Worm (Caenorhabditis elegans) whole organism, L2 larva: Measurements from ENCODE around the gene F53H2.1.

Source experiments
- C34F6.9 ChIP-seq: fragments of 150-350 bp; optimal IDR thresholded peaks from 2 replicates; lab custom pipeline; 2014; ENCODE audit warnings: missing biosample characterization, missing genetic modification characterization
- F13H6.1 ChIP-seq: sonication (generic microtip); optimal IDR thresholded peaks from 2 replicates; lab custom pipeline; 2016; ENCODE audit warnings: missing genetic modification characterization, missing compliant biosample characterization
- alr-1 ChIP-seq: fragments of 150-350 bp; optimal IDR thresholded peaks from 2 replicates; lab custom pipeline; 2014; ENCODE audit warnings: missing biosample characterization, missing genetic modification characterization
- ama-1 ChIP-seq: fragments of 150-350 bp; optimal IDR thresholded peaks from 2 replicates; lab custom pipeline; 2018; ENCODE audit warnings: inconsistent platforms
- blmp-1 ChIP-seq: sonication (generic microtip); optimal IDR thresholded peaks from 2 replicates; lab custom pipeline; 2017; ENCODE audit warnings: missing genetic modification characterization, mild to moderate bottlenecking, missing compliant biosample characterization, antibody characterized with exemption, moderate library complexity; ENCODE audit not compliant: insufficient read depth
- ceh-16 ChIP-seq: fragments of 150-350 bp; optimal IDR thresholded peaks from 2 replicates; lab custom pipeline; 2014; ENCODE audit warnings: missing biosample characterization, missing genetic modification characterization
- ceh-82 ChIP-seq: fragments of 150-350 bp; optimal IDR thresholded peaks from 2 replicates; lab custom pipeline; 2014; ENCODE audit warnings: missing biosample characterization, missing genetic modification characterization
- crh-2 ChIP-seq: sonication (generic microtip); optimal IDR thresholded peaks from 2 replicates; lab custom pipeline; 2017; ENCODE audit warnings: missing biosample characterization, missing genetic modification characterization
- dmd-4 ChIP-seq: sonication (generic microtip); optimal IDR thresholded peaks from 2 replicates; lab custom pipeline; 2017; ENCODE audit warnings: missing biosample characterization, missing genetic modification characterization
- egl-27 ChIP-seq: sonication (generic microtip); optimal IDR thresholded peaks from 3 replicates; lab custom pipeline; 2017; ENCODE audit warnings: missing biosample characterization, missing genetic modification reagents, missing genetic modification characterization
- fos-1 ChIP-seq: fragments of 150-350 bp; optimal IDR thresholded peaks from 2 replicates; lab custom pipeline; 2014; ENCODE audit warnings: missing biosample characterization, missing genetic modification characterization
- gmeb-1 ChIP-seq: fragments of 150-350 bp; optimal IDR thresholded peaks from 2 replicates; lab custom pipeline; 2014; ENCODE audit warnings: missing biosample characterization, missing genetic modification characterization
- lin-11 ChIP-seq: fragments of 150-350 bp; sonication (generic microtip); optimal IDR thresholded peaks from 2 replicates; lab custom pipeline; 2014; ENCODE audit warnings: missing biosample characterization, missing genetic modification characterization, inconsistent platforms, mixed read lengths
- lin-39 ChIP-seq: fragments of 150-350 bp; optimal IDR thresholded peaks from 2 replicates; lab custom pipeline; 2014; ENCODE audit warnings: missing biosample characterization, missing genetic modification reagents, missing genetic modification characterization
- lsy-2 ChIP-seq, 2 experiments: fragments of 150-350 bp in 1 of 2; sonication (generic microtip) in 1 of 2; optimal IDR thresholded peaks; 2 replicates each; lab custom pipeline; 2014 to 2017; ENCODE audit warnings: missing biosample characterization in 2 of 2, missing genetic modification characterization in 2 of 2
- mdl-1 ChIP-seq, 2 experiments: fragments of 150-350 bp in 1 of 2; sonication (generic microtip) in 1 of 2; optimal IDR thresholded peaks; 2 replicates each; lab custom pipeline; 2017; ENCODE audit warnings: missing biosample characterization in 2 of 2, missing genetic modification characterization in 2 of 2
- nhr-10 ChIP-seq: sonication (generic microtip); optimal IDR thresholded peaks from 2 replicates; lab custom pipeline; 2017; ENCODE audit warnings: missing biosample characterization, missing genetic modification characterization
- nhr-11 ChIP-seq: fragments of 150-350 bp; optimal IDR thresholded peaks from 2 replicates; lab custom pipeline; 2014; ENCODE audit warnings: missing biosample characterization, missing genetic modification characterization
- nhr-12 ChIP-seq: fragments of 150-350 bp; optimal IDR thresholded peaks from 2 replicates; lab custom pipeline; 2014; ENCODE audit warnings: missing biosample characterization, missing genetic modification characterization
- nhr-129 ChIP-seq: fragments of 150-350 bp; optimal IDR thresholded peaks from 2 replicates; lab custom pipeline; 2014; ENCODE audit warnings: missing biosample characterization, missing genetic modification characterization
- nhr-21 ChIP-seq: fragments of 150-350 bp; optimal IDR thresholded peaks from 2 replicates; lab custom pipeline; 2014; ENCODE audit warnings: missing biosample characterization, missing genetic modification characterization
- nhr-23 ChIP-seq: fragments of 150-350 bp; optimal IDR thresholded peaks from 2 replicates; lab custom pipeline; 2014; ENCODE audit warnings: missing biosample characterization, missing genetic modification reagents, missing genetic modification characterization
- nhr-237 ChIP-seq: fragments of 150-350 bp; optimal IDR thresholded peaks from 2 replicates; lab custom pipeline; 2014; ENCODE audit warnings: missing biosample characterization, missing genetic modification characterization
- nhr-25 ChIP-seq: fragments of 150-350 bp; sonication (generic microtip); optimal IDR thresholded peaks from 3 replicates; lab custom pipeline; 2014; ENCODE audit warnings: missing biosample characterization, missing genetic modification characterization
- sem-4 ChIP-seq: fragments of 150-350 bp; optimal IDR thresholded peaks from 2 replicates; lab custom pipeline; 2014; ENCODE audit warnings: missing biosample characterization, missing genetic modification reagents, missing genetic modification characterization
- skn-1 ChIP-seq: sonication (generic microtip); optimal IDR thresholded peaks from 2 replicates; lab custom pipeline; 2017; ENCODE audit warnings: missing biosample characterization, missing genetic modification characterization
- sma-3 ChIP-seq: sonication (generic microtip); optimal IDR thresholded peaks from 2 replicates; lab custom pipeline; 2016; ENCODE audit warnings: missing genetic modification reagents, missing genetic modification characterization, missing compliant biosample characterization
- sma-9 ChIP-seq, 2 experiments: fragments of 150-350 bp in 1 of 2; sonication (generic microtip) in 1 of 2; optimal IDR thresholded peaks; 2 replicates each; lab custom pipeline; 2014 to 2016; ENCODE audit warnings: missing genetic modification characterization in 2 of 2, mild to moderate bottlenecking in 1 of 2, missing biosample characterization in 1 of 2, missing compliant biosample characterization in 1 of 2, missing genetic modification reagents in 1 of 2, moderate library complexity in 1 of 2
- snpc-4 ChIP-seq: fragments of 150-350 bp; optimal IDR thresholded peaks from 2 replicates; lab custom pipeline; 2014; ENCODE audit warnings: missing biosample characterization, missing genetic modification characterization
- unc-39 ChIP-seq: fragments of 150-350 bp; optimal IDR thresholded peaks from 2 replicates; lab custom pipeline; 2014; ENCODE audit warnings: missing biosample characterization, missing genetic modification characterization
- unc-55 ChIP-seq: fragments of 150-350 bp; sonication (generic microtip); optimal IDR thresholded peaks from 3 replicates; lab custom pipeline; 2014; ENCODE audit warnings: missing biosample characterization, missing genetic modification reagents, missing genetic modification characterization
- zag-1 ChIP-seq: fragments of 150-350 bp; optimal IDR thresholded peaks from 2 replicates; lab custom pipeline; 2014; ENCODE audit warnings: missing biosample characterization, missing genetic modification characterization
- ztf-1 ChIP-seq: fragments of 200-800 bp; sonication (Bioruptor generic); conservative IDR thresholded peaks from 2 replicates; pipeline ENCODE4 v1.3.6; 2022; ENCODE audit warnings: missing genetic modification characterization, missing compliant biosample characterization
- ztf-11 ChIP-seq: sonication (generic microtip); optimal IDR thresholded peaks from 2 replicates; lab custom pipeline; 2017; ENCODE audit warnings: missing biosample characterization, missing genetic modification characterization
- ztf-4 ChIP-seq: fragments of 150-350 bp; optimal IDR thresholded peaks from 2 replicates; lab custom pipeline; 2014; ENCODE audit warnings: missing biosample characterization, missing genetic modification characterization

F53H2.1 gene

ce11 chrV:20413936-20414335 is 26.4 kb downstream of the F53H2.1 start:
- no peak for TF ChIP-seq ztf-1
- TF ChIP-seq C34F6.9, result no peak
- TF ChIP-seq lin-39 (tag; lab: Kevin White, UChicago), result no peak
- TF ChIP-seq unc-55 (GFP tag; lab: Kevin White, UChicago), result peak; percentile 52
- TF ChIP-seq crh-2 (tag; lab: Kevin White, UChicago), result no peak
- no peak for TF ChIP-seq snpc-4
- TF ChIP-seq egl-27, result no peak

DNA sequence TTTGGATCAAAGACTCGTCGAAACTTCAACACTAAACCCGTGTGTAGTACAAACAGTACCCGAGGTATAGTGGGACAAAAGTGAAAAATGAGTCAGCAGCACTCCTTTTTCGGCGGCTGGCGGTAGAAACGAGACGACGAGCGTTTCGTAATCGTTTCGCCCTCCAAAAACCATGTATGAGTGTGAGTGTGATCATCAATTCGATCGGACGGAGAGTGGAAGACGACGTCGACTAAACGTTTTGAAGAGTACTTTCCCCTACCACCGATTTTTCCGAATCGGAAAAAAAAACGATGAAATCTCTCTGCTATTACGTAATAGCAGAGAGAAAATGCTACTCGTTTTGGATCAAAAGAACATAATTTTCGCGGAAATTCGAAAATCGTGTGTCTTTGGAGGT is 27.9 kb downstream of the F53H2.1 start:
- TF ChIP-seq sma-3 (peak; percentile 16), lsy-2 (tag; optimal IDR thresholded peaks at IDR 0.05; lab: Kevin White, UChicago) (no peak), ztf-1 (no peak), blmp-1 (tag; lab: Kevin White, UChicago) (peak; percentile 40), ceh-16 (tag; lab: Kevin White, UChicago) (no peak), nhr-25 (tag; lab: Kevin White, UChicago) (peak; percentile 42), fos-1 (tag; lab: Kevin White, UChicago) (peak; percentile 90), ztf-4 (tag; lab: Kevin White, UChicago) (no peak), alr-1 (tag; lab: Kevin White, UChicago) (no peak), egl-27 (no peak), mdl-1 (tag; optimal IDR thresholded peaks at IDR 0.05; lab: Kevin White, UChicago) (no peak), F13H6.1 (no peak), nhr-129 (tag; lab: Kevin White, UChicago) (peak; percentile 58), nhr-237 (tag; lab: Kevin White, UChicago) (no peak), sma-9 (GFP tag; optimal IDR thresholded peaks at IDR 0.05; lab: Kevin White, UChicago) (peak; percentile 17), sma-9 (tag; optimal IDR thresholded peaks at IDR 0.05; lab: Kevin White, UChicago) (no peak)

ce11 chrV:20416335-20416734 is 28.8 kb downstream of the F53H2.1 start:
- no peak for TF ChIP-seq ceh-82 (tag; lab: Kevin White, UChicago)
- TF ChIP-seq C34F6.9, result peak; percentile 31
- TF ChIP-seq, all 48 proteins: peak for 1

- no peak for TF ChIP-seq nhr-11
- no peak for TF ChIP-seq nhr-129 (tag; lab: Kevin White, UChicago)
- no peak for TF ChIP-seq lin-11 (tag; lab: Kevin White, UChicago)
- no peak for TF ChIP-seq skn-1 (tag; lab: Kevin White, UChicago)
- TF ChIP-seq nhr-10 (tag; lab: Kevin White, UChicago), result no peak
- no peak for TF ChIP-seq nhr-21 (tag; lab: Kevin White, UChicago)
- no peak for TF ChIP-seq nhr-23 (tag; lab: Kevin White, UChicago)
- no peak for TF ChIP-seq mdl-1 (tag; optimal IDR thresholded peaks at IDR 0.05; lab: Kevin White, UChicago)
- peak; percentile 19 for TF ChIP-seq fos-1 (tag; lab: Kevin White, UChicago)
- no peak for TF ChIP-seq sem-4
- TF ChIP-seq crh-2 (tag; lab: Kevin White, UChicago), result peak; percentile 62
- TF ChIP-seq lin-39 (tag; lab: Kevin White, UChicago), result no peak
- no peak for TF ChIP-seq zag-1
- TF ChIP-seq ztf-11 (tag; lab: Kevin White, UChicago), result no peak
- TF ChIP-seq sma-3, result no peak
- TF ChIP-seq F13H6.1, result no peak
- no peak for TF ChIP-seq nhr-12 (tag; lab: Kevin White, UChicago)
- TF ChIP-seq lsy-2 (tag; optimal IDR thresholded peaks at IDR 0.05; lab: Kevin White, UChicago), result peak in 1 of 2 experiments; percentile 11
Measured at ce11 chrV:20416790-20417189, 29.3 kb downstream of the F53H2.1 start.

ce11 chrV:20417809-20418208 is 30.3 kb downstream of the F53H2.1 start:
- peak; percentile 81 for TF ChIP-seq fos-1 (tag; lab: Kevin White, UChicago)
- peak; percentile 65 to 73 for TF ChIP-seq mdl-1 (tag; optimal IDR thresholded peaks at IDR 0.05; lab: Kevin White, UChicago)
- TF ChIP-seq lsy-2 (tag; optimal IDR thresholded peaks at IDR 0.05; lab: Kevin White, UChicago), result peak in 1 of 2 experiments; percentile 68
- TF ChIP-seq nhr-129 (tag; lab: Kevin White, UChicago), result peak; percentile 32
- peak; percentile 5 for TF ChIP-seq crh-2 (tag; lab: Kevin White, UChicago)
- no peak for TF ChIP-seq ama-1 (lab: Kevin White, UChicago)
- TF ChIP-seq gmeb-1, result no peak
- peak; percentile 29 for TF ChIP-seq F13H6.1
- no peak for TF ChIP-seq dmd-4
- TF ChIP-seq C34F6.9, result peak; percentile 79
- TF ChIP-seq unc-39 (tag; lab: Kevin White, UChicago), result no peak
- no peak for TF ChIP-seq lin-39 (tag; lab: Kevin White, UChicago)
- TF ChIP-seq lin-11 (tag; lab: Kevin White, UChicago), result peak; percentile 44
- peak; percentile 76 for TF ChIP-seq sma-9 (GFP tag; optimal IDR thresholded peaks at IDR 0.05; lab: Kevin White, UChicago)
- TF ChIP-seq sma-9 (tag; optimal IDR thresholded peaks at IDR 0.05; lab: Kevin White, UChicago), result no peak
- TF ChIP-seq unc-55 (GFP tag; lab: Kevin White, UChicago), result peak; percentile 60
- TF ChIP-seq, all 48 proteins: peak for 10
